Worm (Caenorhabditis elegans): Measurements from ENCODE around the gene glf-1.
A peak's percentile ranks its signal among the peaks of the same experiment; 100 is the strongest.

Gene glf-1

ce11 chrIV:5885180-5885887 lies at the start of gene glf-1:
glf-1 (plus strand) TSS chrIV:5885835.
- TF ChIP-seq nhr-84 (tag; optimal IDR thresholded peaks at IDR 0.05): no peak
- peak; percentile 91 for TF ChIP-seq blmp-1 (tag; optimal IDR thresholded peaks at IDR 0.05)

ce11 chrIV:5839178-5839577 lies 46.5 kb upstream of the glf-1 start, which contains the start of gene C06E7.2:
C06E7.2 (plus strand) TSS chrIV:5839478.
- TF ChIP-seq C16A3.4 (tag; optimal IDR thresholded peaks at IDR 0.05) (no peak), mef-2 (tag; optimal IDR thresholded peaks at IDR 0.05) (no peak), lin-13 (GFP tag; optimal IDR thresholded peaks at IDR 0.05) (no peak)

ce11 chrIV:5842905-5843304 lies 42.7 kb upstream of the glf-1 start:
- TF ChIP-seq efl-1 (optimal IDR thresholded peaks at IDR 0.05) (no peak), efl-1 (GFP tag; optimal IDR thresholded peaks at IDR 0.05 in 1 of 2) (peak in 1 of 2 experiments; percentile 58), unc-98 (GFP tag; IDR thresholded peaks at IDR 0.05) (no peak), nhr-12 (tag; optimal IDR thresholded peaks at IDR 0.05) (no peak), pag-3 (tag; optimal IDR thresholded peaks at IDR 0.05; ENCODE audit: borderline replicate concordance, insufficient read depth) (no peak), nhr-237 (tag; optimal IDR thresholded peaks at IDR 0.05) (no peak)

ce11 chrIV:5846269-5846668 lies 39.4 kb upstream of the glf-1 start, which contains the start of gene sams-4:
sams-4 (minus strand) TSS chrIV:5846369.
- TF ChIP-seq lin-35 (GFP tag; optimal IDR thresholded peaks at IDR 0.05): no peak
- TF ChIP-seq hlh-4 (tag; optimal IDR thresholded peaks at IDR 0.05): no peak
- TF ChIP-seq ceh-82 (tag; optimal IDR thresholded peaks at IDR 0.05): no peak
- TF ChIP-seq nhr-11 (tag; optimal IDR thresholded peaks at IDR 0.05): no peak
- TF ChIP-seq efl-3 (GFP tag; optimal IDR thresholded peaks at IDR 0.05): no peak
- TF ChIP-seq isw-1 (GFP tag; IDR thresholded peaks at IDR 0.05): no peak
- no peak for TF ChIP-seq mab-9 (GFP tag; IDR thresholded peaks at IDR 0.05)
- no peak for TF ChIP-seq vab-15 (tag; optimal IDR thresholded peaks at IDR 0.05)
- TF ChIP-seq ceh-88 (GFP tag; IDR thresholded peaks at IDR 0.05): no peak
- no peak for TF ChIP-seq lir-3 (tag; optimal IDR thresholded peaks at IDR 0.05; ENCODE audit: poor library complexity)
- no peak for TF ChIP-seq grh-1 (GFP tag; IDR thresholded peaks at IDR 0.05)
- TF ChIP-seq tlp-1 (tag; optimal IDR thresholded peaks at IDR 0.05): no peak
- no peak for TF ChIP-seq dsc-1 (tag; optimal IDR thresholded peaks at IDR 0.05)

- peak in 1 of 2 experiments; percentile 15 for TF ChIP-seq ztf-11 (tag; optimal IDR thresholded peaks at IDR 0.05)
- no peak for TF ChIP-seq lir-3 (tag; optimal IDR thresholded peaks at IDR 0.05; ENCODE audit: poor library complexity)
- TF ChIP-seq nhr-237 (tag; optimal IDR thresholded peaks at IDR 0.05): no peak
- TF ChIP-seq lin-13 (GFP tag; optimal IDR thresholded peaks at IDR 0.05): peak; percentile 20
- peak; percentile 51 for TF ChIP-seq rnt-1 (tag; optimal IDR thresholded peaks at IDR 0.05)
- TF ChIP-seq blmp-1 (tag; optimal IDR thresholded peaks at IDR 0.05): peak; percentile 15
- no peak for TF ChIP-seq zag-1 (tag; optimal IDR thresholded peaks at IDR 0.05)
- peak; percentile 68 for TF ChIP-seq nhr-71 (tag; optimal IDR thresholded peaks at IDR 0.05)
- TF ChIP-seq lin-14 (GFP tag; optimal IDR thresholded peaks at IDR 0.05): no peak
- no peak for TF ChIP-seq zip-4 (GFP tag; optimal IDR thresholded peaks at IDR 0.05)
- no peak for TF ChIP-seq ama-1 (optimal IDR thresholded peaks at IDR 0.05)
- no peak for TF ChIP-seq C04F5.9 (tag; optimal IDR thresholded peaks at IDR 0.05)
- TF ChIP-seq jun-1 (tag; optimal IDR thresholded peaks at IDR 0.05): no peak
- peak; percentile 70 to 73 for TF ChIP-seq lsy-2 (tag; optimal IDR thresholded peaks at IDR 0.05)
- peak; percentile 28 for TF ChIP-seq nhr-90 (tag; optimal IDR thresholded peaks at IDR 0.05; ENCODE audit: poor library complexity)
- peak; percentile 93 for TF ChIP-seq F16B12.6 (tag; optimal IDR thresholded peaks at IDR 0.05)
- TF ChIP-seq xbp-1 (tag; optimal IDR thresholded peaks at IDR 0.05): peak; percentile 40
- no peak for TF ChIP-seq ces-1 (GFP tag; optimal IDR thresholded peaks at IDR 0.05)
- peak; percentile 15; the same call in 1 of the 2 replicates for TF ChIP-seq isw-1 (GFP tag; IDR thresholded peaks at IDR 0.05)
- TF ChIP-seq snpc-4 (tag; optimal IDR thresholded peaks at IDR 0.05): no peak
- peak; percentile 54 for TF ChIP-seq nhr-47 (tag; optimal IDR thresholded peaks at IDR 0.05)
- TF ChIP-seq mep-1 (tag; optimal IDR thresholded peaks at IDR 0.05): peak; percentile 29
- TF ChIP-seq snu-23 (GFP tag; optimal IDR thresholded peaks at IDR 0.05): peak; percentile 64
- TF ChIP-seq mdl-1 (tag; optimal IDR thresholded peaks at IDR 0.05): no peak
These were observed 37.5 kb upstream of the glf-1 start, which contains the start of gene sams-3 for ce11 chrIV:5847986-5848707. sams-3 (plus strand) TSS chrIV:5848657.
